Fruit fly (Drosophila melanogaster): ENCODE measurements around the gene Sgs3.

DNA sequence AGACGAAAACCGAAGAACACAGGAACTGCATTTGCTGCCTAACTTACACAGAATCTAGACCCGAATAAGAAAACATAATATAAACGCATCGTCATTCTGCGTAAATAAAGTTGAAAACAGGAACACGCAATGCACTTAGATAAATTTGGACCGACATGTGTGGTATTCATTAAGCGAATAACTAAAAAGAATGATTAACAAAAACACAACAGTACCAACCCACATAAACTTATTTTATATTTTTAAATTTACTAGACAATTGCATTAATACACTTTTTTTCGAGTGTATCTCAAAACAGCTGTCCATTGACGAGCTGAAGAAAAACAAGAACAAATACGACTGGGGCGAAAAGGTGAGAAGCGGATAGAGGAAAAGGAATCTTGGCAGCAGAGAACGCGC lies 42.3 kb downstream of the Sgs3 start:
- TF ChIP-seq CG12605 (GFP tag; IDR thresholded peaks at IDR 0.05): peak; percentile 49
- TF ChIP-seq CG4496 (GFP tag; IDR thresholded peaks at IDR 0.05): peak; percentile 61; the same call in 2 of the 3 replicates
- TF ChIP-seq CG8301 (tag; optimal IDR thresholded peaks at IDR 0.05): peak; percentile 68
- TF ChIP-seq CG14655 (GFP tag; optimal IDR thresholded peaks at IDR 0.05): peak; percentile 79
- TF ChIP-seq CG34367 (tag; optimal IDR thresholded peaks at IDR 0.05): peak; percentile 54
